Worm (Caenorhabditis elegans) whole organism, mixed stage, embryonic: ENCODE measurements around the gene ZK354.9.
"Not testable (repeated sequence)": the region's sequence is repeated elsewhere in the genome, so short reads cannot be mapped to it uniquely, and the experiment has no call there.

Source experiments
- M03D4.4 ChIP-seq: sonication (generic microtip); optimal IDR thresholded peaks from 2 replicates; lab custom pipeline; 2017; ENCODE audit warnings: mild to moderate bottlenecking, missing genetic modification characterization, missing compliant biosample characterization
- bed-3 ChIP-seq: fragments of 200-800 bp; sonication (Bioruptor generic); optimal IDR thresholded peaks from 3 replicates; lab custom pipeline; 2018; ENCODE audit warnings: mild to moderate bottlenecking, missing genetic modification characterization, moderate library complexity, missing compliant biosample characterization
- blmp-1 ChIP-seq: fragments of 150-350 bp; optimal IDR thresholded peaks from 2 replicates; lab custom pipeline; 2014; ENCODE audit warnings: missing biosample characterization, missing genetic modification characterization
- ceh-39 ChIP-seq: fragments of 150-350 bp; optimal IDR thresholded peaks from 2 replicates; lab custom pipeline; 2014; ENCODE audit warnings: missing biosample characterization, missing genetic modification characterization
- ceh-43 ChIP-seq: fragments of 200-800 bp; sonication (Bioruptor generic); optimal IDR thresholded peaks from 2 replicates; lab custom pipeline; 2018; ENCODE audit warnings: mild to moderate bottlenecking, missing genetic modification characterization, moderate library complexity, missing compliant biosample characterization
- ceh-83 ChIP-seq: fragments of 200-800 bp; sonication (Bioruptor generic); optimal IDR thresholded peaks from 2 replicates; lab custom pipeline; 2018; ENCODE audit warnings: mild to moderate bottlenecking, missing genetic modification characterization, missing compliant biosample characterization
- cnd-1 ChIP-seq: fragments of 200-800 bp; sonication (Bioruptor generic); optimal IDR thresholded peaks from 2 replicates; lab custom pipeline; 2018; ENCODE audit warnings: mild to moderate bottlenecking, missing genetic modification characterization, missing compliant biosample characterization
- drap-1 ChIP-seq: fragments of 200-800 bp; sonication (Bioruptor generic); optimal IDR thresholded peaks from 3 replicates; lab custom pipeline; 2018; ENCODE audit warnings: mild to moderate bottlenecking, missing genetic modification characterization, missing compliant biosample characterization
- elt-1 ChIP-seq: sonication (generic microtip); optimal IDR thresholded peaks from 2 replicates; lab custom pipeline; 2017; ENCODE audit warnings: missing genetic modification characterization, mild to moderate bottlenecking, missing compliant biosample characterization, antibody characterized with exemption, moderate library complexity, borderline replicate concordance; ENCODE audit not compliant: insufficient read depth
- elt-3 ChIP-seq: fragments of 150-350 bp; optimal IDR thresholded peaks from 2 replicates; lab custom pipeline; 2014; ENCODE audit warnings: missing biosample characterization, missing genetic modification characterization
- flh-1 ChIP-seq: fragments of 200-800 bp; sonication (Bioruptor generic); optimal IDR thresholded peaks from 2 replicates; lab custom pipeline; 2018; ENCODE audit warnings: mild to moderate bottlenecking, missing genetic modification characterization, moderate library complexity, missing compliant biosample characterization
- ham-2 ChIP-seq: fragments of 200-800 bp; sonication (Bioruptor generic); optimal IDR thresholded peaks from 2 replicates; lab custom pipeline; 2018; ENCODE audit warnings: mild to moderate bottlenecking, missing genetic modification characterization, missing compliant biosample characterization
- hlh-1 ChIP-seq: fragments of 150-350 bp; optimal IDR thresholded peaks from 2 replicates; lab custom pipeline; 2014; ENCODE audit warnings: missing biosample characterization, missing genetic modification reagents, missing genetic modification characterization
- lin-13 ChIP-seq: fragments of 150-350 bp; optimal IDR thresholded peaks from 2 replicates; lab custom pipeline; 2014; ENCODE audit warnings: missing biosample characterization, missing genetic modification characterization
- lsy-2 ChIP-seq: fragments of 150-350 bp; optimal IDR thresholded peaks from 2 replicates; lab custom pipeline; 2014; ENCODE audit warnings: missing biosample characterization, missing genetic modification characterization
- mab-5 ChIP-seq: fragments of 150-350 bp; optimal IDR thresholded peaks from 2 replicates; lab custom pipeline; 2014; ENCODE audit warnings: missing biosample characterization, missing genetic modification characterization
- mls-2 ChIP-seq: sonication (generic microtip); optimal IDR thresholded peaks from 2 replicates; lab custom pipeline; 2016; ENCODE audit warnings: mild to moderate bottlenecking, missing genetic modification characterization, moderate library complexity, missing compliant biosample characterization
- nhr-12 ChIP-seq: fragments of 150-350 bp; optimal IDR thresholded peaks from 2 replicates; lab custom pipeline; 2014; ENCODE audit warnings: missing biosample characterization, missing genetic modification characterization
- nhr-237 ChIP-seq: fragments of 150-350 bp; optimal IDR thresholded peaks from 2 replicates; lab custom pipeline; 2014; ENCODE audit warnings: missing biosample characterization, missing genetic modification characterization
- nhr-28 ChIP-seq: fragments of 150-350 bp; optimal IDR thresholded peaks from 2 replicates; lab custom pipeline; 2014; ENCODE audit warnings: missing biosample characterization, missing genetic modification characterization
- nhr-76 ChIP-seq: sonication (generic microtip); optimal IDR thresholded peaks from 2 replicates; lab custom pipeline; 2017; ENCODE audit warnings: missing biosample characterization, missing genetic modification characterization
- pha-4 ChIP-seq: fragments of 150-350 bp; optimal IDR thresholded peaks from 2 replicates; lab custom pipeline; 2018; ENCODE audit warnings: missing biosample characterization, missing genetic modification reagents, missing genetic modification characterization
- sem-2 ChIP-seq: fragments of 200-800 bp; sonication (Bioruptor generic); optimal IDR thresholded peaks from 2 replicates; lab custom pipeline; 2018; ENCODE audit warnings: mild to moderate bottlenecking, missing genetic modification characterization, missing compliant biosample characterization
- snpc-4 ChIP-seq: fragments of 150-350 bp; optimal IDR thresholded peaks from 2 replicates; lab custom pipeline; 2014; ENCODE audit warnings: missing biosample characterization, missing genetic modification characterization
- sptf-1 ChIP-seq: sonication (generic microtip); optimal IDR thresholded peaks from 2 replicates; lab custom pipeline; 2017; ENCODE audit warnings: mild to moderate bottlenecking, missing genetic modification characterization, moderate library complexity, missing compliant biosample characterization
- tbx-8 ChIP-seq: fragments of 200-800 bp; sonication (Bioruptor generic); optimal IDR thresholded peaks from 2 replicates; lab custom pipeline; 2018; ENCODE audit warnings: mild to moderate bottlenecking, missing genetic modification characterization, moderate library complexity, missing compliant biosample characterization
- unc-120 ChIP-seq: sonication (generic microtip); optimal IDR thresholded peaks from 2 replicates; lab custom pipeline; 2017; ENCODE audit warnings: missing genetic modification characterization, missing compliant biosample characterization; ENCODE audit not compliant: poor library complexity, severe bottlenecking
- unc-39 ChIP-seq: fragments of 150-350 bp; optimal IDR thresholded peaks from 2 replicates; lab custom pipeline; 2014; ENCODE audit warnings: missing biosample characterization, missing genetic modification characterization
- unc-62 ChIP-seq: fragments of 150-350 bp; optimal IDR thresholded peaks from 2 replicates; lab custom pipeline; 2014; ENCODE audit warnings: missing biosample characterization, missing genetic modification reagents, missing genetic modification characterization
- zip-8 ChIP-seq: fragments of 150-350 bp; optimal IDR thresholded peaks from 2 replicates; lab custom pipeline; 2014; ENCODE audit warnings: missing biosample characterization, missing genetic modification characterization
- ztf-11 ChIP-seq: fragments of 150-350 bp; optimal IDR thresholded peaks from 2 replicates; lab custom pipeline; 2014; ENCODE audit warnings: missing biosample characterization, missing genetic modification characterization

Gene ZK354.9

DNA sequence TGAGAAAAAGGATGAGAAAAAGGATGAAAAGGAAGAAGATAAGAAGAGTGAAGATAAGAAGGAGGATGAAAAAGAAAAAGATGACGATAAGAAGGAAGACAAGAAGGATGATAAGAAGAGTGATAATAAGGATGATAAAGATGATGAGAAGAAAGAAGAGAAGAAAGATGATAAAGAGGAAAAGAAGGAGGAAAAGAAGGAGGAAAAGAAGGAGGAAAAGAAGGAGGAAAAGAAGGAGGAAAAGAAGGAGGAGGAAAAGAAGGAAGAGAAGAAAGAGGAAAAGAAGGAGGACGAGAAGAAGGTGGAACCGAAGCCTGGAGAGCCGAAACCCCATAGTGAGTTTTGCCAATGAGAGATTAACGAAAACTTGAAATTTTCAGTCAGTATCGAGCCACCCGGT is 34.6 kb downstream of the ZK354.9 start:
- no peak for TF ChIP-seq mab-5
- TF ChIP-seq blmp-1 = no peak
- no peak for TF ChIP-seq nhr-237 (tag; lab: Kevin White, UChicago)
- no peak for TF ChIP-seq M03D4.4
- TF ChIP-seq flh-1 = no peak
- no peak for TF ChIP-seq elt-3 (tag; lab: Kevin White, UChicago)
- no peak for TF ChIP-seq cnd-1
- TF ChIP-seq lsy-2 (tag; lab: Kevin White, UChicago) = no peak
- TF ChIP-seq nhr-28 (tag; lab: Kevin White, UChicago) = no peak
- TF ChIP-seq tbx-8 (GFP tag; lab: Kevin White, UChicago) = no peak
- TF ChIP-seq unc-120 (tag; lab: Kevin White, UChicago) = no peak
- no peak for TF ChIP-seq elt-1 (tag; lab: Kevin White, UChicago)
- TF ChIP-seq nhr-12 (tag; lab: Kevin White, UChicago) = no peak

DNA sequence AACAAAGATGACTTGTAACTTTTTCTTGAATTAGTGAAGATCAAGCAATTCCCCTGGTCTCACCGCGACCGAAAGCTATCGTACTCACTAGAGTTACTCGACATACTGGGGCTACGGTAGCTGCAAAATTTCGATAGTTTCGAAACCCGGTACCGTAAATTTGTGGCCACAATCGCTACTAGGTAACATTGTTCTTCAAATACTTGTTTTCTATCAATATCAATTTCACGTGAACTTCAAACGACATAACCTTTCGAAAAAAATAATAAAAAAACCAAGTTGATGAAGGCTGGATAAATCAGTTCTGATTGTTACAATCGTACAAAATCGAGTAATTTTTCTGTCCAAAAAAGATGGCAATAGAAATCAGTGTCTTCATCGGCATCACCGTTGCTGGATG is 35.4 kb downstream of the ZK354.9 start, which contains the start of gene F36H12.3:
Gene F36H12.3 (plus strand): TSS at position 301 of the 400 bp plus-strand sequence.
- TF ChIP-seq drap-1 (GFP tag; lab: Kevin White, UChicago) (no peak), sem-2 (no peak), nhr-12 (tag; lab: Kevin White, UChicago) (no peak), ham-2 (GFP tag; lab: Kevin White, UChicago) (no peak), elt-3 (tag; lab: Kevin White, UChicago) (no peak), pha-4 (no peak), ceh-83 (no peak), cnd-1 (no peak), ceh-43 (GFP tag; lab: Kevin White, UChicago) (no peak), snpc-4 (tag; lab: Kevin White, UChicago) (no peak), zip-8 (no peak), nhr-237 (tag; lab: Kevin White, UChicago) (no peak), bed-3 (GFP tag; lab: Kevin White, UChicago) (no peak), ceh-39 (tag; lab: Kevin White, UChicago) (no peak), mls-2 (tag; lab: Kevin White, UChicago) (no peak), sptf-1 (tag; lab: Kevin White, UChicago) (no peak), ztf-11 (tag; lab: Kevin White, UChicago) (no peak), unc-62 (no peak)

DNA sequence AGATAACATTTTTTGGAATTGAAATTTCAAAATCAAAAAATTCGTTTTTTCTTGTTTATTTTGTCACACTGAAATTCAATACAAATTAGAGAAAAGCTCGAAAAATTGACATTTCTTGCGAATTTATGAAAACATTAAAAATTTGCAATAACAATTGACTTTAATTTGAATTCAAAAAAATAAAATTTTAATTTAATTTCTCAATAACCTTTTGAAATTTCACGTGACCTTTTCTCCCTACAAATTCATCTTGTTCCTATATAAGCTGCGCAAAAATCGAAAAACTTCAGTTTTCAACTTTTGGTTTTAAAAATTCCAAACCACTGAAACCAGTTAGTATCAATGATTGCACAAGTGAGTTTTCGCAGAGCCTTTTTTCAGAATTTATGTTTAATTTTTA is 39.1 kb downstream of the ZK354.9 start, which contains the start of gene F36H12.4:
Gene F36H12.4 (plus strand): TSS at position 301 of the 400 bp plus-strand sequence.
- TF ChIP-seq hlh-1 (tag; lab: Kevin White, UChicago) = no peak
- TF ChIP-seq drap-1 (GFP tag; lab: Kevin White, UChicago) = no peak
- no peak for TF ChIP-seq lin-13 (tag; lab: Kevin White, UChicago)
- TF ChIP-seq unc-120 (tag; lab: Kevin White, UChicago) = no peak
- TF ChIP-seq blmp-1 = no peak
- no peak for TF ChIP-seq lsy-2 (tag; lab: Kevin White, UChicago)
- TF ChIP-seq ceh-83 = no peak

DNA sequence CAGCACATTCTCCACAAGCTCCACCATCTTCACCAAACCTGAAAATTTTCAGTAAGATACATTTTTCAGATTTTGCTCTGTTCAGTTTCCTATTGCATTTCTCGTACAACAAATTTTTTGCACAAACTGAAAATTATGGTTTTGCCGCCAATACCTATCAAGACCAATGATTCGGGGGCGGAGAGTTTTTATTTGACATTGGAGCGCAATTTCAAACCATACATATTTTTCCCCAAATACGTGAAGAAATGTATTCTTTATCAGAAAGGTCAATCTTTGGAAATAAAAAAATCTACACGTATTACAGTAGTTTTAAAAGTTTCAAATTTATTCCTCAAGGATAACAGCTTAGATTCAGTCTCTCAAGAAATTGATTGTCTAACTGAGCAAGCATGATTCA is 41.5 kb downstream of the ZK354.9 start, which contains the start of gene F36H12.5:
Gene F36H12.5 (plus strand): TSS at position 301 of the 400 bp plus-strand sequence.
- no peak for TF ChIP-seq pha-4
- no peak for TF ChIP-seq flh-1
- TF ChIP-seq unc-120 (tag; lab: Kevin White, UChicago) = no peak
- no peak for TF ChIP-seq nhr-237 (tag; lab: Kevin White, UChicago)
- no peak for TF ChIP-seq ceh-39 (tag; lab: Kevin White, UChicago)
- TF ChIP-seq cnd-1 = no peak
- TF ChIP-seq elt-1 (tag; lab: Kevin White, UChicago) = no peak
- no peak for TF ChIP-seq elt-3 (tag; lab: Kevin White, UChicago)
- TF ChIP-seq mls-2 (tag; lab: Kevin White, UChicago) = no peak
- TF ChIP-seq mab-5 = no peak
- no peak for TF ChIP-seq drap-1 (GFP tag; lab: Kevin White, UChicago)
- TF ChIP-seq unc-39 (tag; lab: Kevin White, UChicago) = no peak
- TF ChIP-seq snpc-4 (tag; lab: Kevin White, UChicago) = no peak
- no peak for TF ChIP-seq ham-2 (GFP tag; lab: Kevin White, UChicago)
- TF ChIP-seq nhr-76 (tag; lab: Kevin White, UChicago) = no peak
- no peak for TF ChIP-seq sem-2

DNA sequence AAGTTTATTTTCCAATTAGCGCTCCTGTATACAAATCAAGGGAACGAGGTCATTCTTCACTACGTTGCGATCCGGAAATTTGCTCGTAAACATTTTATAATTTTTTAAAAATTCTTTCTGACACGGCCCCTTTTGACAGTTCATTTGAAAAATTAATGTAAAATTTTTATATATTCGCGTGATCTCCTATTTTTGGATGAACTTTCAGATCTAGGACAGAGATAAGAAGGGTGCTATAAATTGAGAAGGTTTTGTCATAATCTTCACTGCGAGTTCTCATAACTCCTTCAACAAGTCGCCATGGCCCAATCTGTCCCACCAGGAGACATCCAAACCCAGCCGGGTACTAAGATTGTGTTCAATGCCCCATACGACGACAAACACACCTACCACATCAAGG is 47.7 kb downstream of the ZK354.9 start, which contains the start of gene msp-19:
Gene msp-19 (plus strand): TSS at position 301 of the 400 bp plus-strand sequence.
- TF ChIP-seq lsy-2 (tag; lab: Kevin White, UChicago); ztf-11 (tag; lab: Kevin White, UChicago); flh-1: not testable (repeated sequence)
